Worm (Caenorhabditis elegans): ENCODE measurements around the gene srw-23.

Gene srw-23

ce11 chrV:16865404-16865803 lies 8.3 kb upstream of the srw-23 start, which contains the start of gene clec-28:
clec-28 (plus strand) TSS chrV:16865704.
- TF ChIP-seq mcd-1 (GFP tag; IDR thresholded peaks at IDR 0.05): no peak
- no peak for TF ChIP-seq K12H6.12 (tag; optimal IDR thresholded peaks at IDR 0.05)
- no peak for TF ChIP-seq let-607 (tag; optimal IDR thresholded peaks at IDR 0.05)

DNA sequence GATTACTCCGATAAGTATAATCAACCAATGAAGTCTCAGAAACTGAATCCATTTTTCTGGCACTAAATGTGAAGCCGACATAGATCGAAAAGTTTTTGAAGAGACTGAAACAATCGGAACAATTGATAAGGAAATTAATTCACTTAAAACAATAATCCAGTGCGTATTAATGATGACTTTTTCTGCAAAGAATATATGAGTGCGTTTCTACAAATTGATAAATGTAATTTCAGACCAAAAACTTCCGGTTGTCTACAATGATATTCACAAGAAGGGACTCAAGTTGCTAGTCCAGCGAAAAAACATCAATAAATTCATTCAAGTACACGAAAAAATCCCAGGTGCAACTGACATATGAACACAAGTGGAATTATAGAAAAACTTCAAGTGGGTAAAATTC lies 4.0 kb upstream of the srw-23 start, which contains the start of gene clec-33:
clec-33 (minus strand) TSS at position 101 of the 400 bp plus-strand sequence.
- TF ChIP-seq gei-17 (GFP tag; optimal IDR thresholded peaks at IDR 0.05) (no peak), ccch-3 (GFP tag; optimal IDR thresholded peaks at IDR 0.05) (no peak), cebp-2 (GFP tag; IDR thresholded peaks at IDR 0.05) (no peak), mes-4 (tag; optimal IDR thresholded peaks at IDR 0.05) (no peak), xnd-1 (tag; optimal IDR thresholded peaks at IDR 0.05) (no peak), dpl-1 (GFP tag; optimal IDR thresholded peaks at IDR 0.05) (no peak), nhr-90 (tag; optimal IDR thresholded peaks at IDR 0.05) (no peak), ztf-25 (GFP tag; IDR thresholded peaks at IDR 0.05) (no peak), snpc-1.1 (tag; optimal IDR thresholded peaks at IDR 0.05; ENCODE audit: insufficient read depth) (no peak), tbp1 (GFP tag; optimal IDR thresholded peaks at IDR 0.05) (no peak), F39B2.1 (GFP tag; IDR thresholded peaks at IDR 0.05) (no peak), lin-54 (GFP tag; optimal IDR thresholded peaks at IDR 0.05) (no peak), snpc-4 (GFP tag; optimal IDR thresholded peaks at IDR 0.05) (no peak), snpc-4 (tag; optimal IDR thresholded peaks at IDR 0.05) (no peak), rpc-1 (optimal IDR thresholded peaks at IDR 0.05) (no peak), rpc-1 (tag; optimal IDR thresholded peaks at IDR 0.05) (no peak), ceh-58 (GFP tag; IDR thresholded peaks at IDR 0.05) (no peak), aptf-3 (GFP tag; IDR thresholded peaks at IDR 0.05) (no peak), athp-1 (tag; optimal IDR thresholded peaks at IDR 0.05) (no peak), F49E8.2 (tag; optimal IDR thresholded peaks at IDR 0.05; ENCODE audit: insufficient read depth) (no peak), hmg-1.2 (GFP tag; IDR thresholded peaks at IDR 0.05) (no peak), nfya-1 (tag; optimal IDR thresholded peaks at IDR 0.05; ENCODE audit: borderline replicate concordance, insufficient read depth) (no peak)

ce11 chrV:16871387-16871786 lies 2.4 kb upstream of the srw-23 start, which contains the start of gene thn-4:
thn-4 (minus strand) TSS chrV:16871487.
- TF ChIP-seq efl-1 (GFP tag; optimal IDR thresholded peaks at IDR 0.05) (no peak), ceh-27 (GFP tag; optimal IDR thresholded peaks at IDR 0.05) (no peak), ceh-58 (GFP tag; IDR thresholded peaks at IDR 0.05) (no peak)

ce11 chrV:16874966-16875365 lies 1.2 kb downstream of the srw-23 start, which contains the start of gene F49A5.10:
F49A5.10 (plus strand) TSS chrV:16875266.
- no peak for TF ChIP-seq F52B5.7 (tag; optimal IDR thresholded peaks at IDR 0.05)
- TF ChIP-seq ztf-28 (GFP tag; IDR thresholded peaks at IDR 0.05): no peak
- no peak for TF ChIP-seq hmg-20 (GFP tag; IDR thresholded peaks at IDR 0.05)
- TF ChIP-seq tbp1 (GFP tag; optimal IDR thresholded peaks at IDR 0.05): no peak
- no peak for TF ChIP-seq mel-28 (tag; optimal IDR thresholded peaks at IDR 0.05; ENCODE audit: borderline replicate concordance)
- no peak for TF ChIP-seq D2030.7 (GFP tag; IDR thresholded peaks at IDR 0.05)

DNA sequence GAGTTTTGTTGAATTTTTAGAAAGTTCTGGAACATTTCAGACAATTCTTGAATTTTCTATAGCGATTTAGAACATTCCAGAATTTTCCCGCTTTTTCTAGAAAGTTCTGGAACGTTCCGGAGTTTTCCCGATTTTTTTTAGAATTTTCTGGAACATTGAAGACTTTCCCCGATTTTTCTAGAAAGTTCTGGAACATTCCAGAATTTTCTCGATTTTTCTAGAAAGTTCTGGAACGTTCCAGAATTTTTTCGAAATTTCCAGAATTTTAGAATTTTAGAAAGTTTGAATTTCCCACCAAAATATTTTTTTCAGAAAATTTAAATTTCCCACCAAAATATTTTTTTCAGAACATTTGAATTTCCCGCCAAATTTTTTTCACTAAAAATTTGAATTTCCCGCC lies 3.3 kb downstream of the srw-23 start:
- peak; percentile 92 for TF ChIP-seq hsf-1 (GFP tag; IDR thresholded peaks at IDR 0.05)
